Worm (Caenorhabditis elegans): ENCODE data around the gene Y113G7A.12.
A peak's percentile ranks its signal among the peaks of the same experiment; 100 is the strongest.

Y113G7A.12 gene

ce11 chrV:20138407-20139044 lies 3.9 kb upstream of the Y113G7A.12 start, which contains the start of gene Y113G7A.14:
Y113G7A.14 (minus strand) TSS chrV:20138457.
- TF ChIP-seq sox-4 (tag; optimal IDR thresholded peaks at IDR 0.05): no peak
- TF ChIP-seq ceh-9 (tag; optimal IDR thresholded peaks at IDR 0.05): no peak
- no peak for TF ChIP-seq sdc-2 (tag; optimal IDR thresholded peaks at IDR 0.05)
- no peak for TF ChIP-seq K02D7.2 (tag; optimal IDR thresholded peaks at IDR 0.05)
- TF ChIP-seq lin-11 (tag; optimal IDR thresholded peaks at IDR 0.05): no peak
- no peak for TF ChIP-seq ceh-14 (tag; optimal IDR thresholded peaks at IDR 0.05)
- TF ChIP-seq K09A11.1 (tag; optimal IDR thresholded peaks at IDR 0.05; ENCODE audit: insufficient read depth): no peak
- TF ChIP-seq C08G9.2 (tag; optimal IDR thresholded peaks at IDR 0.05): no peak
- TF ChIP-seq odd-2 (tag; optimal IDR thresholded peaks at IDR 0.05): no peak
- no peak for TF ChIP-seq pqm-1 (tag; optimal IDR thresholded peaks at IDR 0.05)
- no peak for TF ChIP-seq hlh-13 (GFP tag; optimal IDR thresholded peaks at IDR 0.05)
- TF ChIP-seq pag-3 (tag; optimal IDR thresholded peaks at IDR 0.05; ENCODE audit: borderline replicate concordance): no peak
- no peak for TF ChIP-seq lim-6 (tag; optimal IDR thresholded peaks at IDR 0.05)
- no peak for TF ChIP-seq ztf-16 (tag; optimal IDR thresholded peaks at IDR 0.05)
- no peak for TF ChIP-seq unc-42 (tag; optimal IDR thresholded peaks at IDR 0.05)
- no peak for TF ChIP-seq ets-4 (tag; optimal IDR thresholded peaks at IDR 0.05)
- no peak for TF ChIP-seq fkh-10 (GFP tag; optimal IDR thresholded peaks at IDR 0.05)
- TF ChIP-seq dve-1 (tag; optimal IDR thresholded peaks at IDR 0.05): no peak
- no peak for TF ChIP-seq ceh-45 (GFP tag; IDR thresholded peaks at IDR 0.05)

ce11 chrV:20143711-20144110 lies 1.3 kb downstream of the Y113G7A.12 start:
- TF ChIP-seq ceh-30 (tag; optimal IDR thresholded peaks at IDR 0.05) (no peak), ceh-48 (tag; optimal IDR thresholded peaks at IDR 0.05) (no peak), ceh-6 (GFP tag; optimal IDR thresholded peaks at IDR 0.05) (no peak), ceh-22 (tag; optimal IDR thresholded peaks at IDR 0.05) (no peak), ceh-9 (tag; optimal IDR thresholded peaks at IDR 0.05) (no peak), fkh-10 (GFP tag; optimal IDR thresholded peaks at IDR 0.05) (no peak), C08G9.2 (tag; optimal IDR thresholded peaks at IDR 0.05) (no peak), lin-11 (tag; optimal IDR thresholded peaks at IDR 0.05) (no peak), pag-3 (tag; optimal IDR thresholded peaks at IDR 0.05; ENCODE audit: borderline replicate concordance) (no peak), unc-86 (tag; optimal IDR thresholded peaks at IDR 0.05) (no peak), pha-4 (tag; optimal IDR thresholded peaks at IDR 0.05) (no peak), ztf-16 (tag; optimal IDR thresholded peaks at IDR 0.05) (no peak), ets-4 (tag; optimal IDR thresholded peaks at IDR 0.05) (no peak), tbx-7 (tag; optimal IDR thresholded peaks at IDR 0.05) (no peak), unc-55 (GFP tag; optimal IDR thresholded peaks at IDR 0.05) (no peak), hlh-6 (tag; optimal IDR thresholded peaks at IDR 0.05) (no peak)

- TF ChIP-seq elt-2 (tag; optimal IDR thresholded peaks at IDR 0.05): peak; percentile 42
- TF ChIP-seq nhr-11 (tag; optimal IDR thresholded peaks at IDR 0.05): no peak
Observed at ce11 chrV:20147662-20148245, 5.4 kb downstream of the Y113G7A.12 start, which contains the start of gene Y113G7A.13. Y113G7A.13 (plus strand) TSS chrV:20148195.

- TF ChIP-seq elt-2 (tag; optimal IDR thresholded peaks at IDR 0.05): no peak
- TF ChIP-seq mec-3 (tag; optimal IDR thresholded peaks at IDR 0.05; ENCODE audit: borderline replicate concordance): no peak
- no peak for TF ChIP-seq T23F11.4 (GFP tag; optimal IDR thresholded peaks at IDR 0.05)
- no peak for TF ChIP-seq ceh-18 (tag; optimal IDR thresholded peaks at IDR 0.05)
- TF ChIP-seq madf-2 (tag; optimal IDR thresholded peaks at IDR 0.05): no peak
- no peak for TF ChIP-seq tbx-2 (tag; optimal IDR thresholded peaks at IDR 0.05)
- no peak for TF ChIP-seq ceh-45 (GFP tag; IDR thresholded peaks at IDR 0.05)
- TF ChIP-seq unc-55 (GFP tag; optimal IDR thresholded peaks at IDR 0.05): no peak
- TF ChIP-seq ets-4 (tag; optimal IDR thresholded peaks at IDR 0.05): no peak
- TF ChIP-seq pha-2 (tag; optimal IDR thresholded peaks at IDR 0.05): no peak
- TF ChIP-seq C38D4.7 (GFP tag; optimal IDR thresholded peaks at IDR 0.05): no peak
- TF ChIP-seq ceh-9 (tag; optimal IDR thresholded peaks at IDR 0.05): no peak
- no peak for TF ChIP-seq odd-2 (tag; optimal IDR thresholded peaks at IDR 0.05)
- no peak for TF ChIP-seq pag-3 (tag; optimal IDR thresholded peaks at IDR 0.05; ENCODE audit: borderline replicate concordance)
- no peak for TF ChIP-seq ceh-30 (tag; optimal IDR thresholded peaks at IDR 0.05)
- no peak for TF ChIP-seq hlh-13 (GFP tag; optimal IDR thresholded peaks at IDR 0.05)
- TF ChIP-seq F13H6.1 (tag; optimal IDR thresholded peaks at IDR 0.05): no peak
Observed at ce11 chrV:20151432-20151831, 9.0 kb downstream of the Y113G7A.12 start, which contains the start of gene F19B2.7. F19B2.7 (plus strand) TSS chrV:20151732.
